Fruit fly (Drosophila melanogaster) whole organism, embryonic: ENCODE data around the gene Naxd.

Experiments used
- Bgb ChIP-seq: fragments of 200-800 bp; sonication (Bioruptor generic); IDR thresholded peaks from 2 replicates; pipeline ENCODE4 v1.3.6; 2022; ENCODE audit warnings: missing biosample characterization, missing genetic modification characterization; ENCODE audit not compliant: partially characterized antibody
- CG10267 ChIP-seq: fragments of 200-800 bp; sonication (Bioruptor generic); optimal IDR thresholded peaks from 2 replicates; lab custom pipeline; 2018; ENCODE audit warnings: missing biosample characterization, mild to moderate bottlenecking, missing genetic modification characterization, moderate library complexity
- CG1233 ChIP-seq: fragments of 200-800 bp; sonication (Bioruptor generic); optimal IDR thresholded peaks from 4 replicates; lab custom pipeline; 2018; ENCODE audit warnings: missing biosample characterization, mild to moderate bottlenecking, missing genetic modification characterization
- CG12659 ChIP-seq: fragments of 200-800 bp; sonication (Bioruptor generic); optimal IDR thresholded peaks from 3 replicates; lab custom pipeline; 2017; ENCODE audit warnings: mild to moderate bottlenecking, missing biosample characterization, missing genetic modification reagents, missing genetic modification characterization
- CG12744 ChIP-seq: fragments of 200-800 bp; sonication (Bioruptor generic); optimal IDR thresholded peaks from 2 replicates; lab custom pipeline; 2016; ENCODE audit warnings: missing biosample characterization, missing genetic modification characterization
- CG14050 ChIP-seq: fragments of 200-800 bp; sonication (Bioruptor generic); IDR thresholded peaks from 3 replicates; pipeline ENCODE4 v1.3.6; 2022; ENCODE audit warnings: missing biosample characterization, missing genetic modification characterization
- CG1529 ChIP-seq: fragments of 200-800 bp; sonication (Bioruptor generic); optimal IDR thresholded peaks from 3 replicates; lab custom pipeline; 2018; ENCODE audit warnings: missing biosample characterization, missing genetic modification characterization
- CG15696 ChIP-seq: fragments of 200-800 bp; sonication (Bioruptor generic); optimal IDR thresholded peaks from 2 replicates; lab custom pipeline; 2019; ENCODE audit warnings: missing biosample characterization, mild to moderate bottlenecking, missing genetic modification characterization, moderate library complexity
- CG16779 ChIP-seq: fragments of 200-800 bp; sonication (Bioruptor generic); IDR thresholded peaks from 2 replicates; pipeline ENCODE4 v1.3.6; 2022; ENCODE audit warnings: missing biosample characterization, missing genetic modification characterization
- CG2199 ChIP-seq: fragments of 200-800 bp; sonication (Bioruptor generic); IDR thresholded peaks from 3 replicates; pipeline ENCODE4 v1.3.6; 2022; ENCODE audit warnings: missing biosample characterization, missing genetic modification characterization
- CG31388 ChIP-seq: fragments of 200-800 bp; sonication (Bioruptor generic); optimal IDR thresholded peaks from 2 replicates; lab custom pipeline; 2016; ENCODE audit warnings: missing biosample characterization, missing genetic modification characterization
- CG32767 ChIP-seq: fragments of 200-800 bp; sonication (Bioruptor generic); IDR thresholded peaks from 2 replicates; pipeline ENCODE4 v1.3.6; 2022; ENCODE audit warnings: missing biosample characterization, missing genetic modification characterization
- CG4328 ChIP-seq: fragments of 200-800 bp; sonication (Bioruptor generic); optimal IDR thresholded peaks from 3 replicates; lab custom pipeline; 2017; ENCODE audit warnings: missing biosample characterization, missing genetic modification reagents, missing genetic modification characterization
- CG4360 ChIP-seq: fragments of 200-800 bp; sonication (Bioruptor generic); IDR thresholded peaks from 2 replicates; pipeline ENCODE4 v1.3.6; 2022; ENCODE audit warnings: missing biosample characterization, missing genetic modification characterization
- CG5245 ChIP-seq: fragments of 200-800 bp; sonication (Bioruptor generic); optimal IDR thresholded peaks from 3 replicates; lab custom pipeline; 2016; ENCODE audit warnings: missing biosample characterization, missing genetic modification characterization
- CG6272 ChIP-seq: fragments of 200-800 bp; sonication (Bioruptor generic); IDR thresholded peaks from 2 replicates; pipeline ENCODE4 v1.3.6; 2022; ENCODE audit warnings: missing biosample characterization, missing genetic modification characterization
- CG6813 ChIP-seq: fragments of 200-800 bp; sonication (Bioruptor generic); optimal IDR thresholded peaks from 2 replicates; lab custom pipeline; 2017; ENCODE audit warnings: missing biosample characterization, missing genetic modification characterization, mild to moderate bottlenecking, moderate library complexity, missing genetic modification reagents
- CG8290 ChIP-seq, 3 experiments: fragments of 200-800 bp; sonication (Bioruptor generic); optimal IDR thresholded peaks; 2 replicates each; lab custom pipeline; 2016 to 2019; ENCODE audit warnings: missing biosample characterization in 3 of 3, missing genetic modification characterization in 3 of 3, mild to moderate bottlenecking in 2 of 3, moderate library complexity in 1 of 3
- CG9817 ChIP-seq: fragments of 200-800 bp; sonication (Bioruptor generic); optimal IDR thresholded peaks from 2 replicates; lab custom pipeline; 2018; ENCODE audit warnings: missing biosample characterization, mild to moderate bottlenecking, missing genetic modification characterization, moderate library complexity
- CrebB ChIP-seq: fragments of 200-800 bp; sonication (Bioruptor generic); optimal IDR thresholded peaks from 3 replicates; lab custom pipeline; 2018; ENCODE audit warnings: missing biosample characterization, mild to moderate bottlenecking, missing genetic modification characterization
- Dbx ChIP-seq: fragments of 200-800 bp; sonication (Bioruptor generic); IDR thresholded peaks from 3 replicates; pipeline ENCODE4 v1.3.6; 2022; ENCODE audit warnings: missing biosample characterization, missing genetic modification characterization
- Deaf1 ChIP-seq: fragments of 200-800 bp; optimal IDR thresholded peaks from 3 replicates; lab custom pipeline; 2019; ENCODE audit warnings: missing biosample characterization, mild to moderate bottlenecking, missing genetic modification characterization, moderate library complexity
- Ets65A ChIP-seq: fragments of 200-800 bp; sonication (Bioruptor generic); peaks from one replicate; lab custom pipeline; 2016; ENCODE audit warnings: missing biosample characterization, missing genetic modification characterization
- Hr51 ChIP-seq, 2 experiments: fragments of 200-800 bp; sonication (Bioruptor generic); optimal IDR thresholded peaks; 2 replicates in 1 of 2; 3 replicates in 1 of 2; lab custom pipeline; 2016 to 2018; ENCODE audit warnings: missing biosample characterization in 2 of 2, missing genetic modification characterization in 2 of 2, mild to moderate bottlenecking in 1 of 2, moderate library complexity in 1 of 2
- Mes4 ChIP-seq: fragments of 200-800 bp; sonication (Bioruptor generic); optimal IDR thresholded peaks from 2 replicates; lab custom pipeline; 2016; ENCODE audit warnings: missing biosample characterization, missing genetic modification characterization
- Ptx1 ChIP-seq: fragments of 200-800 bp; sonication (Bioruptor generic); IDR thresholded peaks from 2 replicates; pipeline ENCODE4 v1.3.6; 2022; ENCODE audit warnings: missing biosample characterization, missing genetic modification characterization
- Sox100B ChIP-seq: fragments of 200-800 bp; sonication (Bioruptor generic); optimal IDR thresholded peaks from 3 replicates; lab custom pipeline; 2018; ENCODE audit warnings: missing biosample characterization, mild to moderate bottlenecking, missing genetic modification characterization
- Tbp ChIP-seq: fragments of >200 bp; optimal IDR thresholded peaks from 2 replicates; lab custom pipeline; 2018; ENCODE audit warnings: missing biosample characterization, missing genetic modification characterization
- Xbp1 ChIP-seq: fragments of 200-800 bp; sonication (Bioruptor generic); optimal IDR thresholded peaks from 3 replicates; lab custom pipeline; 2016; ENCODE audit warnings: missing biosample characterization, mild to moderate bottlenecking, missing genetic modification characterization
- ab ChIP-seq: fragments of 200-800 bp; sonication (Bioruptor generic); optimal IDR thresholded peaks from 2 replicates; lab custom pipeline; 2016; ENCODE audit warnings: missing biosample characterization, missing genetic modification characterization
- al ChIP-seq: fragments of 200-800 bp; sonication (Bioruptor generic); IDR thresholded peaks from 2 replicates; pipeline ENCODE4 v1.3.6; 2022; ENCODE audit warnings: missing biosample characterization, missing genetic modification characterization
- bsh ChIP-seq, 2 experiments: fragments of 200-800 bp; sonication (Bioruptor generic); optimal IDR thresholded peaks; 2 replicates each; lab custom pipeline; 2017 to 2018; ENCODE audit warnings: mild to moderate bottlenecking in 2 of 2, missing biosample characterization in 2 of 2, missing genetic modification characterization in 2 of 2, moderate library complexity in 1 of 2
- cad ChIP-seq: fragments of >200 bp; optimal IDR thresholded peaks from 2 replicates; lab custom pipeline; 2017; ENCODE audit warnings: missing biosample characterization, missing genetic modification characterization
- chif ChIP-seq, 2 experiments: fragments of 200-800 bp; sonication (Bioruptor generic); optimal IDR thresholded peaks; 3 replicates each; lab custom pipeline; 2016; ENCODE audit warnings: missing biosample characterization in 2 of 2, missing genetic modification characterization in 2 of 2
- crol ChIP-seq: fragments of 200-800 bp; sonication (Bioruptor generic); IDR thresholded peaks from 2 replicates; pipeline ENCODE4 v1.3.6; 2022; ENCODE audit warnings: missing biosample characterization, missing genetic modification characterization
- dati ChIP-seq: fragments of 200-800 bp; sonication (Bioruptor generic); IDR thresholded peaks from 2 replicates; pipeline ENCODE4 v1.3.6; 2022; ENCODE audit warnings: missing biosample characterization, missing genetic modification characterization
- fd102C ChIP-seq: fragments of 200-800 bp; sonication (Bioruptor generic); optimal IDR thresholded peaks from 2 replicates; lab custom pipeline; 2018; ENCODE audit warnings: missing biosample characterization, mild to moderate bottlenecking, missing genetic modification characterization, moderate library complexity
- fu2 ChIP-seq: fragments of 200-800 bp; sonication (Bioruptor generic); optimal IDR thresholded peaks from 2 replicates; lab custom pipeline; 2016; ENCODE audit warnings: missing biosample characterization, missing genetic modification characterization
- lab ChIP-seq: fragments of 200-800 bp; sonication (Bioruptor generic); optimal IDR thresholded peaks from 3 replicates; lab custom pipeline; 2017; ENCODE audit warnings: missing biosample characterization, missing genetic modification characterization, mild to moderate bottlenecking, moderate library complexity, missing genetic modification reagents
- lola ChIP-seq, 3 experiments: fragments of >200 bp in 2 of 3; fragments of 200-800 bp in 1 of 3; sonication (Bioruptor generic) in 1 of 3; optimal IDR thresholded peaks; 2 replicates each; lab custom pipeline; 2017 to 2019; ENCODE audit warnings: missing biosample characterization in 3 of 3, missing genetic modification characterization in 3 of 3, mild to moderate bottlenecking in 1 of 3, moderate library complexity in 1 of 3
- prd ChIP-seq, 3 experiments: fragments of >200 bp in 2 of 3; fragments of 200-800 bp in 1 of 3; sonication (Bioruptor generic) in 1 of 3; optimal IDR thresholded peaks in 2 of 3; IDR thresholded peaks in 1 of 3; 2 replicates in 2 of 3; 3 replicates in 1 of 3; pipeline versions ENCODE4 v1.3.6 to Lab custom; 2017 to 2022; ENCODE audit warnings: missing biosample characterization in 1 of 3, missing genetic modification characterization in 1 of 3
- rib ChIP-seq: fragments of 200-800 bp; sonication (Bioruptor generic); IDR thresholded peaks from 2 replicates; pipeline ENCODE4 v1.3.6; 2022; ENCODE audit warnings: missing biosample characterization, missing genetic modification characterization
- seq ChIP-seq: fragments of 200-800 bp; sonication (Bioruptor generic); IDR thresholded peaks from 2 replicates; pipeline ENCODE4 v1.3.6; 2022; ENCODE audit warnings: missing biosample characterization, missing genetic modification characterization
- tap ChIP-seq: fragments of 200-800 bp; optimal IDR thresholded peaks from 3 replicates; lab custom pipeline; 2019; ENCODE audit warnings: missing biosample characterization, mild to moderate bottlenecking, missing genetic modification characterization, moderate library complexity
- trem ChIP-seq: fragments of 200-800 bp; optimal IDR thresholded peaks from 3 replicates; lab custom pipeline; 2019; ENCODE audit warnings: missing biosample characterization, mild to moderate bottlenecking, missing genetic modification characterization, moderate library complexity
- trh ChIP-seq: fragments of 200-800 bp; sonication (Bioruptor generic); optimal IDR thresholded peaks from 2 replicates; lab custom pipeline; 2016; ENCODE audit warnings: missing biosample characterization, missing genetic modification characterization
- usp ChIP-seq: fragments of >200 bp; optimal IDR thresholded peaks from 2 replicates; lab custom pipeline; 2017; ENCODE audit warnings: missing biosample characterization, missing genetic modification characterization

Gene Naxd

dm6 chr3L:19062472-19063409 is 34.8 kb downstream of the Naxd start, which contains the start of the genes Ugt316A1 and Sfxn2 (continued):
- TF ChIP-seq chif (GFP tag; optimal IDR thresholded peaks at IDR 0.05; lab: Kevin White, UChicago) (peak in 1 of 2 experiments; percentile 50), Ets65A (GFP tag; lab: Kevin White, UChicago) (peak; percentile 90), CG1233 (GFP tag; lab: Kevin White, UChicago) (no peak), CrebB (peak; percentile 55), prd (optimal IDR thresholded peaks at IDR 0.05; lab: Kevin White, UChicago) (no peak), prd (GFP tag; IDR thresholded peaks at IDR 0.05; lab: Robert Waterston, UW) (peak; percentile 50; the same call in 1 of the 3 replicates), CG31388 (GFP tag; lab: Kevin White, UChicago) (no peak), Dbx (GFP tag; lab: Robert Waterston, UW) (peak; percentile 31; the same call in 1 of the 3 replicates), CG10267 (peak; percentile 58), crol (peak; percentile 64; the same call in 1 of the 2 replicates), CG9817 (peak; percentile 49), CG4328 (GFP tag; lab: Kevin White, UChicago) (no peak), Sox100B (no peak), CG16779 (GFP tag; lab: Robert Waterston, UW) (no peak), lola (GFP tag; optimal IDR thresholded peaks at IDR 0.05; lab: Kevin White, UChicago) (peak in 2 of 3 experiments; percentile 35 to 62), CG2199 (no peak), trh (no peak), usp (GFP tag; lab: Kevin White, UChicago) (no peak), fu2 (GFP tag; lab: Kevin White, UChicago) (no peak), CG6813 (GFP tag; lab: Kevin White, UChicago) (peak; percentile 12), CG6272 (GFP tag; lab: Robert Waterston, UW) (peak; percentile 45), Ptx1 (GFP tag; lab: Robert Waterston, UW) (peak; percentile 55), Tbp (GFP tag; lab: Kevin White, UChicago) (peak; percentile 90), bsh (GFP tag; optimal IDR thresholded peaks at IDR 0.05; lab: Kevin White, UChicago) (peak; percentile 26 to 45), rib (GFP tag; lab: Robert Waterston, UW) (0 out of 2 replicates have a peak, but pooled peaks have one; percentile 58), fd102C (GFP tag; lab: Kevin White, UChicago) (no peak), Deaf1 (tag; lab: Kevin White, UChicago) (no peak), Xbp1 (GFP tag; lab: Kevin White, UChicago) (peak; percentile 64), cad (GFP tag; lab: Kevin White, UChicago) (no peak), CG12659 (GFP tag; lab: Kevin White, UChicago) (peak; percentile 66), seq (GFP tag; lab: Robert Waterston, UW) (0 out of 2 replicates have a peak, but pooled peaks have one; percentile 7), CG8290 (GFP tag; optimal IDR thresholded peaks at IDR 0.05; lab: Kevin White, UChicago) (peak; percentile 94), CG8290 (tag; optimal IDR thresholded peaks at IDR 0.05; lab: Kevin White, UChicago) (peak; percentile 77 to 88), CG1529 (GFP tag; lab: Kevin White, UChicago) (no peak), CG15696 (tag; lab: Kevin White, UChicago) (peak; percentile 59), CG32767 (GFP tag; lab: Robert Waterston, UW) (peak; percentile 23; the same call in 1 of the 2 replicates), lab (GFP tag; lab: Kevin White, UChicago) (no peak), CG4360 (no peak), Hr51 (GFP tag; optimal IDR thresholded peaks at IDR 0.05; lab: Kevin White, UChicago) (peak in 1 of 2 experiments; percentile 28), Mes4 (GFP tag; lab: Kevin White, UChicago) (no peak), ab (GFP tag; lab: Kevin White, UChicago) (no peak), al (GFP tag; lab: Robert Waterston, UW) (no peak), trem (tag; lab: Kevin White, UChicago) (peak; percentile 76), CG12744 (GFP tag; lab: Kevin White, UChicago) (peak; percentile 38), Bgb (GFP tag; lab: Robert Waterston, UW) (peak; percentile 41; the same call in 1 of the 2 replicates), dati (GFP tag; lab: Robert Waterston, UW) (no peak), CG14050 (GFP tag; lab: Robert Waterston, UW) (no peak), CG5245 (GFP tag; lab: Kevin White, UChicago) (peak; percentile 16), tap (tag; lab: Kevin White, UChicago) (no peak)
